Worm (Caenorhabditis elegans) whole organism, midembryonic: ENCODE measurements around the gene srw-143.

Experiments used
- T22C8.4 ChIP-seq: fragments of 200-800 bp; sonication (Bioruptor generic); IDR thresholded peaks from 2 replicates; pipeline ENCODE4 v1.3.6; 2022; ENCODE audit warnings: missing genetic modification characterization, missing compliant biosample characterization
- flt-1 ChIP-seq: fragments of 200-800 bp; sonication (Bioruptor generic); IDR thresholded peaks from 2 replicates; pipeline ENCODE4 v1.3.6; 2022; ENCODE audit warnings: missing genetic modification characterization, missing compliant biosample characterization
- klf-2 ChIP-seq: fragments of 200-800 bp; sonication (Bioruptor generic); conservative IDR thresholded peaks from 2 replicates; pipeline ENCODE4 v1.3.6; 2022; ENCODE audit warnings: missing genetic modification reagents, missing genetic modification characterization, missing compliant biosample characterization
- med-1 ChIP-seq: sonication (generic microtip); optimal IDR thresholded peaks from 2 replicates; lab custom pipeline; 2017; ENCODE audit warnings: missing genetic modification characterization, mild to moderate bottlenecking, missing compliant biosample characterization, antibody characterized with exemption, missing genetic modification reagents; ENCODE audit not compliant: insufficient read depth
- ref-1 ChIP-seq: fragments of 200-800 bp; sonication (Bioruptor generic); conservative IDR thresholded peaks from 2 replicates; pipeline ENCODE4 v1.3.6; 2022; ENCODE audit warnings: missing genetic modification reagents, missing genetic modification characterization, missing compliant biosample characterization
- tab-1 ChIP-seq: fragments of 200-800 bp; sonication (Bioruptor generic); IDR thresholded peaks from 2 replicates; pipeline ENCODE4 v1.3.6; 2022; ENCODE audit warnings: missing genetic modification characterization, missing compliant biosample characterization

- TF ChIP-seq tab-1 (GFP tag; lab: Robert Waterston, UW) = no peak
- no peak for TF ChIP-seq ref-1
- no peak for TF ChIP-seq T22C8.4 (GFP tag; lab: Robert Waterston, UW)
- TF ChIP-seq flt-1 (GFP tag; lab: Robert Waterston, UW) = no peak
- TF ChIP-seq med-1 (GFP tag; lab: Kevin White, UChicago) = no peak
- no peak for TF ChIP-seq klf-2 (GFP tag; lab: Robert Waterston, UW)
These were observed 27.4 kb downstream of the srw-143 start, which contains the start of gene srh-146 for ce11 chrV:2913948-2914347.
